Fruit fly (Drosophila melanogaster) whole organism, prepupa: ENCODE results near the gene Set8.

Experiments used
- CG1621 ChIP-seq: fragments of 200-800 bp; sonication (Bioruptor generic); optimal IDR thresholded peaks from 3 replicates; lab custom pipeline; 2018; ENCODE audit warnings: missing biosample characterization, mild to moderate bottlenecking, missing genetic modification characterization
- CG6792 ChIP-seq: fragments of 200-800 bp; sonication (Bioruptor generic); optimal IDR thresholded peaks from 3 replicates; lab custom pipeline; 2016; ENCODE audit warnings: missing biosample characterization, missing genetic modification characterization
- CG8319 ChIP-seq: fragments of 200-800 bp; sonication (Bioruptor generic); optimal IDR thresholded peaks from 3 replicates; lab custom pipeline; 2016; ENCODE audit warnings: missing biosample characterization, missing genetic modification characterization
- CG9139 ChIP-seq: fragments of 200-800 bp; sonication (Bioruptor generic); optimal IDR thresholded peaks from 3 replicates; lab custom pipeline; 2017; ENCODE audit warnings: missing biosample characterization, mild to moderate bottlenecking, missing genetic modification characterization
- dsx ChIP-seq: fragments of 200-800 bp; optimal IDR thresholded peaks from 3 replicates; lab custom pipeline; 2019; ENCODE audit warnings: missing biosample characterization, mild to moderate bottlenecking, missing genetic modification characterization, moderate library complexity; ENCODE audit not compliant: poor library complexity, severe bottlenecking
- svp ChIP-seq: fragments of 200-800 bp; sonication (Bioruptor generic); peaks from one replicate; lab custom pipeline; 2016; ENCODE audit warnings: missing biosample characterization, missing genetic modification characterization

dm6 chr3R:14348480-14348879, 32.6 kb downstream of the Set8 start:
- TF ChIP-seq CG1621 (tag; lab: Kevin White, UChicago): no peak
- TF ChIP-seq CG6792 (GFP tag; lab: Kevin White, UChicago): no peak
- TF ChIP-seq CG9139 (GFP tag; lab: Kevin White, UChicago): no peak
- no peak for TF ChIP-seq dsx (GFP tag; lab: Kevin White, UChicago)
- TF ChIP-seq CG8319: no peak
- TF ChIP-seq svp (GFP tag; lab: Kevin White, UChicago): no peak
